Worm (Caenorhabditis elegans) whole organism, L4/young adult: ENCODE results near the gene M117.6.

Experiments
- W03F9.2 ChIP-seq: fragments of 150-350 bp; optimal IDR thresholded peaks from 2 replicates; lab custom pipeline; 2014; ENCODE audit warnings: missing biosample characterization, missing genetic modification characterization
- dao-5 ChIP-seq: sonication (generic microtip); optimal IDR thresholded peaks from 2 replicates; lab custom pipeline; 2016; ENCODE audit warnings: missing genotype, missing genetic modification characterization, moderate library complexity, missing compliant biosample characterization
- him-1 ChIP-seq: sonication (generic microtip); optimal IDR thresholded peaks from 2 replicates; lab custom pipeline; 2016; ENCODE audit warnings: missing genotype, missing genetic modification reagents, missing genetic modification characterization, missing compliant biosample characterization

DNA sequence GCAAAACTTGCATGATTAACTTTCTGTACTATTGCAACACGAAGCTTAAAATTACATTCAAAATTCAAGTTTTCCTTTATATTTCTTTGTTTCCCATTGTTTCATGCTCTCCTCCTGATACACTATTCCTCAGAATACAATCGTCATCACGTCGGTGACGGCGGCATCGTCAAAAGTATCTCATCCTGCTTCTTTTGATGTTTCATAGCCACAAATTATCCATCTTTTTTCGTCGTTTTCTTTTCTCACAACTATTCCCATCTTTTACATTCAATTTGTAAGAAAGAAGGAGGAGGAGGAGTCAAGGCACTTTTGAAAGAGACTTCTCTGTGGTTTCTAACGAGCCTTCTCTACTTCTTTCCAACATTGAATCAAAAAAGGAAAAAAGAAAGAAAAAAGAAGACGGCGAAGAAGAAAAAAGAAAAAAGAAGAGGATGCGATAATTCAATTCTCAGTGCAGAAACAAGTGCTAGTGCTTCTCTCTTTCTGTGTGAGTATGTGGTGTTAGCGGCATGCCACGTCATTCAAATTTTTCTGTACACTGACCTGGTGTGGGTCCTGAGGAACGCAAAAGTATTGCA, 39.4 kb downstream of the M117.6 start:
- no peak for TF ChIP-seq dao-5 (tag; lab: Kevin White, UChicago)
- TF ChIP-seq W03F9.2 (tag; lab: Kevin White, UChicago): no peak
- no peak for TF ChIP-seq him-1
